Fruit fly (Drosophila melanogaster) whole organism, embryonic: ENCODE results near the gene mRpS25.
A peak's percentile ranks its signal among the peaks of the same experiment; 100 is the strongest.

Experiments used
- Antp ChIP-seq: fragments of 200-800 bp; sonication (Bioruptor generic); optimal IDR thresholded peaks from 3 replicates; lab custom pipeline; 2016; ENCODE audit warnings: missing biosample characterization, missing genetic modification characterization
- Bdp1 ChIP-seq: fragments of 200-800 bp; sonication (Bioruptor generic); optimal IDR thresholded peaks from 3 replicates; lab custom pipeline; 2016; ENCODE audit warnings: missing biosample characterization, missing genetic modification characterization
- CG10147 ChIP-seq: fragments of 200-800 bp; sonication (Bioruptor generic); optimal IDR thresholded peaks from 2 replicates; lab custom pipeline; 2019; ENCODE audit warnings: missing biosample characterization, mild to moderate bottlenecking, missing genetic modification characterization, moderate library complexity
- CG10209 ChIP-seq: fragments of 200-800 bp; sonication (Bioruptor generic); optimal IDR thresholded peaks from 3 replicates; lab custom pipeline; 2017; ENCODE audit warnings: missing biosample characterization, mild to moderate bottlenecking, missing genetic modification characterization, missing genetic modification reagents
- CG11247 ChIP-seq: fragments of 200-800 bp; sonication (Bioruptor generic); IDR thresholded peaks from 2 replicates; pipeline ENCODE4 v1.3.6; 2022; ENCODE audit warnings: missing biosample characterization, missing genetic modification characterization
- CG11723 ChIP-seq: fragments of 200-800 bp; sonication (Bioruptor generic); optimal IDR thresholded peaks from 2 replicates; lab custom pipeline; 2017; ENCODE audit warnings: missing biosample characterization, mild to moderate bottlenecking, missing genetic modification characterization
- CG12155 ChIP-seq: fragments of 200-800 bp; sonication (Bioruptor generic); optimal IDR thresholded peaks from 3 replicates; lab custom pipeline; 2016; ENCODE audit warnings: missing biosample characterization, missing genetic modification characterization
- CG12942 ChIP-seq: fragments of 200-800 bp; sonication (Bioruptor generic); optimal IDR thresholded peaks from 3 replicates; lab custom pipeline; 2016; ENCODE audit warnings: missing biosample characterization, missing genetic modification characterization
- CG14014 ChIP-seq: fragments of 200-800 bp; sonication (Bioruptor generic); IDR thresholded peaks from 2 replicates; pipeline ENCODE4 v1.3.6; 2022; ENCODE audit warnings: missing biosample characterization, missing genetic modification characterization
- CG14667 ChIP-seq: fragments of 200-800 bp; sonication (Bioruptor generic); IDR thresholded peaks from 2 replicates; pipeline ENCODE4 v1.3.6; 2022; ENCODE audit warnings: missing biosample characterization, missing genetic modification characterization
- CG16813 ChIP-seq: fragments of 200-800 bp; sonication (Bioruptor generic); IDR thresholded peaks from 3 replicates; pipeline ENCODE4 v1.3.6; 2022; ENCODE audit warnings: missing biosample characterization, missing genetic modification characterization; ENCODE audit not compliant: partially characterized antibody
- CG16815 ChIP-seq: fragments of 200-800 bp; sonication (Bioruptor generic); optimal IDR thresholded peaks from 3 replicates; lab custom pipeline; 2017; ENCODE audit warnings: missing biosample characterization, mild to moderate bottlenecking, missing genetic modification characterization
- CG16863 ChIP-seq: fragments of 200-800 bp; sonication (Bioruptor generic); optimal IDR thresholded peaks from 3 replicates; lab custom pipeline; 2016; ENCODE audit warnings: missing biosample characterization, missing genetic modification characterization
- CG32772 ChIP-seq: fragments of 200-800 bp; sonication (Bioruptor generic); IDR thresholded peaks from 2 replicates; pipeline ENCODE4 v1.3.6; 2022; ENCODE audit warnings: missing biosample characterization, missing genetic modification characterization
- CG3726 ChIP-seq: fragments of 200-800 bp; sonication (Bioruptor generic); IDR thresholded peaks from 3 replicates; pipeline ENCODE4, ENCODE4 v1.3.6; 2022; ENCODE audit warnings: missing biosample characterization, missing genetic modification characterization
- CG42726 ChIP-seq: fragments of 200-800 bp; sonication (Bioruptor generic); IDR thresholded peaks from 2 replicates; pipeline ENCODE4 v1.3.6; 2022; ENCODE audit warnings: missing biosample characterization, missing genetic modification characterization; ENCODE audit not compliant: partially characterized antibody
- CG8388 ChIP-seq: fragments of 200-800 bp; sonication (Bioruptor generic); optimal IDR thresholded peaks from 2 replicates; lab custom pipeline; 2019; ENCODE audit warnings: missing biosample characterization, mild to moderate bottlenecking, missing genetic modification characterization, moderate library complexity
- D19A ChIP-seq: fragments of 200-800 bp; optimal IDR thresholded peaks from 3 replicates; lab custom pipeline; 2019; ENCODE audit warnings: missing biosample characterization, mild to moderate bottlenecking, missing genetic modification characterization, moderate library complexity
- Eip74EF ChIP-seq, 2 experiments: fragments of 200-800 bp in 1 of 2; fragments of >200 bp in 1 of 2; sonication (Bioruptor generic) in 1 of 2; optimal IDR thresholded peaks; 2 replicates each; lab custom pipeline; 2017 to 2019; ENCODE audit warnings: missing biosample characterization in 2 of 2, missing genetic modification characterization in 2 of 2, mild to moderate bottlenecking in 1 of 2, moderate library complexity in 1 of 2
- HLH4C ChIP-seq: fragments of 200-800 bp; sonication (Bioruptor generic); IDR thresholded peaks from 3 replicates; pipeline ENCODE4 v1.3.6; 2022; ENCODE audit warnings: missing biosample characterization, missing genetic modification characterization; ENCODE audit not compliant: partially characterized antibody
- HLH54F ChIP-seq: fragments of 200-800 bp; sonication (Bioruptor generic); optimal IDR thresholded peaks from 3 replicates; lab custom pipeline; 2016; ENCODE audit warnings: missing biosample characterization, missing genetic modification characterization
- Hey ChIP-seq: fragments of 200-800 bp; sonication (Bioruptor generic); optimal IDR thresholded peaks from 3 replicates; lab custom pipeline; 2018; ENCODE audit warnings: missing biosample characterization, mild to moderate bottlenecking, missing genetic modification characterization
- Hmr ChIP-seq: fragments of 200-800 bp; sonication (Bioruptor generic); optimal IDR thresholded peaks from 3 replicates; lab custom pipeline; 2017; ENCODE audit warnings: mild to moderate bottlenecking, missing biosample characterization, missing genetic modification reagents, missing genetic modification characterization
- Hr51 ChIP-seq, 2 experiments: fragments of 200-800 bp; sonication (Bioruptor generic); optimal IDR thresholded peaks; 2 replicates in 1 of 2; 3 replicates in 1 of 2; lab custom pipeline; 2016 to 2018; ENCODE audit warnings: missing biosample characterization in 2 of 2, missing genetic modification characterization in 2 of 2, mild to moderate bottlenecking in 1 of 2, moderate library complexity in 1 of 2
- MESR4 ChIP-seq: fragments of 200-800 bp; sonication (Bioruptor generic); optimal IDR thresholded peaks from 2 replicates; lab custom pipeline; 2018; ENCODE audit warnings: missing biosample characterization, mild to moderate bottlenecking, missing genetic modification characterization, moderate library complexity
- Meics ChIP-seq: fragments of 200-800 bp; sonication (Bioruptor generic); optimal IDR thresholded peaks from 2 replicates; lab custom pipeline; 2017; ENCODE audit warnings: missing biosample characterization, mild to moderate bottlenecking, missing genetic modification characterization
- Sry-δ ChIP-seq: fragments of 200-800 bp; sonication (Bioruptor generic); optimal IDR thresholded peaks from 2 replicates; lab custom pipeline; 2016; ENCODE audit warnings: missing biosample characterization, missing genetic modification characterization
- Usf ChIP-seq: fragments of 200-800 bp; sonication (Bioruptor generic); optimal IDR thresholded peaks from 2 replicates; lab custom pipeline; 2017; ENCODE audit warnings: missing genotype, missing biosample characterization, missing genetic modification characterization
- aop ChIP-seq: fragments of 200-800 bp; sonication (Bioruptor generic); IDR thresholded peaks from 2 replicates; pipeline ENCODE4 v1.3.6; 2022; ENCODE audit warnings: missing biosample characterization, missing genetic modification characterization
- ato ChIP-seq: fragments of 200-800 bp; sonication (Bioruptor generic); IDR thresholded peaks from 2 replicates; pipeline ENCODE4 v1.3.6; 2022; ENCODE audit warnings: missing biosample characterization, missing genetic modification characterization; ENCODE audit not compliant: partially characterized antibody
- btn ChIP-seq: fragments of 200-800 bp; sonication (Bioruptor generic); optimal IDR thresholded peaks from 2 replicates; lab custom pipeline; 2016; ENCODE audit warnings: missing biosample characterization, missing genetic modification characterization
- cas ChIP-seq: fragments of 200-800 bp; sonication (Bioruptor generic); IDR thresholded peaks from 2 replicates; pipeline ENCODE4 v1.3.6; 2022; ENCODE audit warnings: missing biosample characterization, missing genetic modification characterization
- caup ChIP-seq: fragments of 200-800 bp; sonication (Bioruptor generic); optimal IDR thresholded peaks from 3 replicates; lab custom pipeline; 2017; ENCODE audit warnings: missing biosample characterization, mild to moderate bottlenecking, missing genetic modification characterization, moderate library complexity; ENCODE audit not compliant: severe bottlenecking
- danr ChIP-seq: fragments of 200-800 bp; sonication (Bioruptor generic); IDR thresholded peaks from 2 replicates; pipeline ENCODE4 v1.3.6; 2022; ENCODE audit warnings: missing biosample characterization, missing genetic modification characterization
- dmrt11E ChIP-seq: fragments of 200-800 bp; sonication (Bioruptor generic); optimal IDR thresholded peaks from 3 replicates; lab custom pipeline; 2018; ENCODE audit warnings: missing biosample characterization, mild to moderate bottlenecking, missing genetic modification characterization, moderate library complexity
- eve ChIP-seq, 2 experiments: fragments of >200 bp; optimal IDR thresholded peaks; 2 replicates each; lab custom pipeline; 2017; ENCODE audit warnings: missing biosample characterization in 2 of 2, missing genetic modification characterization in 2 of 2
- kay ChIP-seq: fragments of 200-800 bp; sonication (Bioruptor generic); optimal IDR thresholded peaks from 2 replicates; lab custom pipeline; 2016; ENCODE audit warnings: missing biosample characterization, missing genetic modification characterization
- mam ChIP-seq: fragments of 200-800 bp; sonication (Bioruptor generic); optimal IDR thresholded peaks from 3 replicates; lab custom pipeline; 2016; ENCODE audit warnings: missing biosample characterization, missing genetic modification characterization
- nerfin-2 ChIP-seq: fragments of 200-800 bp; sonication (Bioruptor generic); IDR thresholded peaks from 2 replicates; pipeline ENCODE4 v1.3.6; 2022; ENCODE audit warnings: missing biosample characterization, missing genetic modification characterization; ENCODE audit not compliant: partially characterized antibody
- rib ChIP-seq: fragments of 200-800 bp; sonication (Bioruptor generic); IDR thresholded peaks from 2 replicates; pipeline ENCODE4 v1.3.6; 2022; ENCODE audit warnings: missing biosample characterization, missing genetic modification characterization
- sim ChIP-seq: fragments of 200-800 bp; sonication (Bioruptor generic); IDR thresholded peaks from 2 replicates; pipeline ENCODE4 v1.3.6; 2022; ENCODE audit warnings: missing biosample characterization, missing genetic modification characterization
- so ChIP-seq: fragments of 200-800 bp; sonication (Bioruptor generic); IDR thresholded peaks from 3 replicates; pipeline ENCODE4 v1.3.6; 2022; ENCODE audit warnings: missing biosample characterization, missing genetic modification characterization
- sug ChIP-seq: fragments of 200-800 bp; optimal IDR thresholded peaks from 2 replicates; lab custom pipeline; 2019; ENCODE audit warnings: missing biosample characterization, mild to moderate bottlenecking, missing genetic modification characterization, moderate library complexity
- tll ChIP-seq, 2 experiments: fragments of 200-800 bp in 1 of 2; fragments of >200 bp in 1 of 2; sonication (Bioruptor generic) in 1 of 2; optimal IDR thresholded peaks; 2 replicates each; lab custom pipeline; 2017 to 2019; ENCODE audit warnings: missing biosample characterization in 2 of 2, missing genetic modification characterization in 2 of 2, mild to moderate bottlenecking in 1 of 2, moderate library complexity in 1 of 2
- unc-4 ChIP-seq: fragments of 200-800 bp; sonication (Bioruptor generic); IDR thresholded peaks from 2 replicates; pipeline ENCODE4 v1.3.6; 2022; ENCODE audit warnings: missing biosample characterization, missing genetic modification characterization; ENCODE audit not compliant: partially characterized antibody
- vfl ChIP-seq: fragments of 200-800 bp; sonication (Bioruptor generic); optimal IDR thresholded peaks from 2 replicates; lab custom pipeline; 2016; ENCODE audit warnings: missing biosample characterization, missing genetic modification characterization
- zfh2 ChIP-seq: fragments of 200-800 bp; sonication (Bioruptor generic); optimal IDR thresholded peaks from 2 replicates; lab custom pipeline; 2016; ENCODE audit warnings: missing biosample characterization, missing genetic modification characterization

Gene mRpS25

DNA sequence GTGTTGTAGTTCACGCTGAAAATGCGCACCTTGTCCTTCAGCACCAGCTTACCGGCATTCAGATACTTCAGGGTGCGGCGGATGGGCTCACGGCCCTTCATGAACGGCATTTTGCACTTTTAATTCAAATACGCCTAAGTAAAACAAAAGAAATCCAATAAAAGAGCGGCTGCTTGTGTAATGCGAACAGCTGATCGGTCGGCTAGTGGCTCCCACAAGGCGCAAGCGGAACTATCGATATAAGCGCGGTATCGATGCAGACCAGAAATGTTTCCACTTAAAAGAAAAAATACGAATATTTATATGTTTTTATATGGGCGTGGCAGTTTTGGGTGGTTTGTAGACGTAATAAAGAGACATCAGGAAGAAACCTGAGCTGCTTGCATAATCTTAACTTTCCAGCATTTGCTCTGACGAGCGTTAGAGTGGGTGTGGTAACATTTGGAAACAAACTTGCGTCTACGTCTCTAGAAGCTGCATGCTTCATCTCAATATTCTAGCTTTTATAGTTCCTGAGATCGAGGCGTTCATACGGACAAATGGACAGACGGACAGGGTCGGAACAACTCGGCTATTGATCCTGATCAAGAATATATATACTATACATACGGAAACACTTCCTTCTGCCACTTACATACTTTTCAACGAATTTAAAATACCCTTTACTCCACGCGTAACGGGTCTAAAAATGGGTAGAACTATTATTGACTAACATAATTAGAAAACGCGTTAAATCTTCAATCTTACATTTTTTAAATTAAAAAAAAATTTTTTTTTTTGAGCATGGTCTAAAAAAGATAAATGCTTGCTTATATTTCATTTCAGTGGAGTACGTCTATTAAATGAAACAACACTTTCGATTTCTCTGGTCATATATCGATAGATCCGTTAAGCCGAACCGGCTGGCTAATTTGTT, at the start of gene mRpS25, which contains the start of gene nmdyn-D6 (continued):
- TF ChIP-seq CG16813 (GFP tag; lab: Robert Waterston, UW) (peak; percentile 50), MESR4 (GFP tag; lab: Kevin White, UChicago) (peak; percentile 51), eve (GFP tag; optimal IDR thresholded peaks at IDR 0.05; lab: Kevin White, UChicago) (no peak), CG12155 (GFP tag; lab: Kevin White, UChicago) (peak; percentile 19), CG42726 (GFP tag; lab: Robert Waterston, UW) (0 out of 2 replicates have a peak, but pooled peaks have one; percentile 9), vfl (GFP tag; lab: Kevin White, UChicago) (no peak), sug (no peak), cas (GFP tag; lab: Robert Waterston, UW) (no peak), CG8388 (peak; percentile 5), Sry-δ (GFP tag; lab: Kevin White, UChicago) (peak; percentile 45), CG12942 (GFP tag; lab: Kevin White, UChicago) (no peak), aop (GFP tag; lab: Robert Waterston, UW) (no peak), CG14667 (GFP tag; lab: Robert Waterston, UW) (no peak), CG14014 (0 out of 2 replicates have a peak, but pooled peaks have one; percentile 19), CG3726 (GFP tag; lab: Robert Waterston, UW) (no peak), kay (GFP tag; lab: Kevin White, UChicago) (no peak), dmrt11E (tag; lab: Kevin White, UChicago) (peak; percentile 53), Hr51 (GFP tag; optimal IDR thresholded peaks at IDR 0.05; lab: Kevin White, UChicago) (peak in 1 of 2 experiments; percentile 22), CG11723 (GFP tag; lab: Kevin White, UChicago) (no peak), btn (GFP tag; lab: Kevin White, UChicago) (no peak), CG16863 (no peak), CG10147 (GFP tag; lab: Kevin White, UChicago) (no peak), CG10209 (peak; percentile 7), HLH54F (GFP tag; lab: Kevin White, UChicago) (no peak), tll (GFP tag; optimal IDR thresholded peaks at IDR 0.05; lab: Kevin White, UChicago) (no peak), rib (GFP tag; lab: Robert Waterston, UW) (no peak), ato (GFP tag; lab: Robert Waterston, UW) (peak; percentile 34; the same call in 1 of the 2 replicates), CG16815 (GFP tag; lab: Kevin White, UChicago) (peak; percentile 49), CG11247 (GFP tag; lab: Robert Waterston, UW) (0 out of 2 replicates have a peak, but pooled peaks have one; percentile 10), nerfin-2 (no peak), CG32772 (GFP tag; lab: Robert Waterston, UW) (no peak), HLH4C (GFP tag; lab: Robert Waterston, UW) (0 out of 3 replicates have a peak, but pooled peaks have one; percentile 23), sim (GFP tag; lab: Robert Waterston, UW) (no peak), Hmr (GFP tag; lab: Kevin White, UChicago) (no peak), Usf (GFP tag; lab: Kevin White, UChicago) (no peak), so (no peak), Bdp1 (no peak), danr (no peak), Hey (tag; lab: Kevin White, UChicago) (no peak), D19A (tag; lab: Kevin White, UChicago) (peak; percentile 56), Antp (peak; percentile 6), unc-4 (GFP tag; lab: Robert Waterston, UW) (peak; percentile 56), caup (GFP tag; lab: Kevin White, UChicago) (no peak), mam (GFP tag; lab: Kevin White, UChicago) (peak; percentile 24), Eip74EF (GFP tag; optimal IDR thresholded peaks at IDR 0.05; lab: Kevin White, UChicago) (peak in 1 of 2 experiments; percentile 54), Meics (peak; percentile 32), zfh2 (GFP tag; lab: Kevin White, UChicago) (peak; percentile 36)
